Worm (Caenorhabditis elegans): Measurements from ENCODE around the gene mrps-17.

mrps-17 gene

DNA sequence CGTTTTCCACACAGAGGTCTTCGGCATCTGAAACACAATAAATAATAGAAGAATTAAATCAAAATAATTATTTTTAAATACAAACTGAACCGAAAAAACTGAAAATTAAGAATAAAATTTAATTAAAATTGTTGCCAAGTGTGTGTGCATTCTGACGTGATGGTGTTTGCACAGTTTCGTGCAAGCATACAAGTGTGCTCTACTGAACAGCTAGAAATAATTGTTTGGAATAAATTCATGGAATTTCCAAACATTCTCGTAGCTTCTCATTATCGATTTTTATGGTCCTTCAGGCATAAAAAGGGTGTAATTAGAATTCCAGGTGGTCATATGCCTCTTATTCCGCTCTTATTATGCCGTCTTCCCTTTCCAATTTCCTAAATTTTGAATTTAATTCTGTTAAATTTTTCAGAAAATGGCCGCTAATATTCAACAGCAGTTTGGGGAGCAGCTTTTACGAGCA is at the start of gene mrps-17, which contains the start of gene txdc-9 (continued):
- TF ChIP-seq lsl-1 (GFP tag; optimal IDR thresholded peaks at IDR 0.05) (peak; percentile 48), tbp1 (GFP tag; optimal IDR thresholded peaks at IDR 0.05) (peak; percentile 53), hrde-1 (tag; optimal IDR thresholded peaks at IDR 0.05; ENCODE audit: borderline replicate concordance) (no peak), akir-1 (GFP tag; optimal IDR thresholded peaks at IDR 0.05) (no peak), madf-10 (tag; optimal IDR thresholded peaks at IDR 0.05) (no peak), ceh-27 (GFP tag; optimal IDR thresholded peaks at IDR 0.05) (peak; percentile 55), F33H1.4 (GFP tag; IDR thresholded peaks at IDR 0.05) (peak; percentile 41; the same call in 1 of the 2 replicates), C17E4.6 (GFP tag; IDR thresholded peaks at IDR 0.05) (no peak), snpc-4 (GFP tag; optimal IDR thresholded peaks at IDR 0.05) (no peak), snpc-4 (tag; optimal IDR thresholded peaks at IDR 0.05) (peak in 1 of 4 experiments; percentile 35), hlh-12 (tag; optimal IDR thresholded peaks at IDR 0.05) (no peak)

DNA sequence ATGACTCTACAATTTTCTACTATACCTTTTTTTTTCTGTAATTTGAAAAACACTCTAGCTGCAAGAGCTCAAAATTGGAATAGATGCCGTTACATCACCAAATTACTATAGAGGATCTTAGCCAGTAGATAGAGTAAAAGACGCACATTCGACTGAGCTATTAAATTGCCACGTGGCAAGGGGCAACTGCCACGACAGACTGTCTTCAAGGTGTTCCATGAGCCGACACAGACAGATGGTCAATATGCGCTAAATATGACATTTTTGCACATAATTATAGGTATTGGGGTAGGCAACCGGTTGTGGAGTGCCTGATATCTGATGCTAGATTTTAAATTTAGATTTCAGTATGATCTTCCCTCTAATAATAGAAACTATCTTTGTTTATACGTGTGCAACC is 47.8 kb upstream of the mrps-17 start:
- TF ChIP-seq mel-28 (tag; optimal IDR thresholded peaks at IDR 0.05; ENCODE audit: borderline replicate concordance) = no peak
- no peak for TF ChIP-seq tlf-1 (GFP tag; optimal IDR thresholded peaks at IDR 0.05)
- no peak for TF ChIP-seq Y53G8AR.9 (GFP tag; conservative IDR thresholded peaks at IDR 0.05)
- no peak for TF ChIP-seq rec-8 (tag; optimal IDR thresholded peaks at IDR 0.05)
- no peak for TF ChIP-seq xnd-1 (tag; optimal IDR thresholded peaks at IDR 0.05)
- no peak for TF ChIP-seq ztf-26 (tag; optimal IDR thresholded peaks at IDR 0.05)
- TF ChIP-seq ZK185.1 (tag; optimal IDR thresholded peaks at IDR 0.05; ENCODE audit: poor library complexity, severe bottlenecking) = no peak
- no peak for TF ChIP-seq dox-1 (GFP tag; IDR thresholded peaks at IDR 0.05)
- TF ChIP-seq repo-1 (tag; optimal IDR thresholded peaks at IDR 0.05) = no peak
- no peak for TF ChIP-seq F55B11.4 (tag; optimal IDR thresholded peaks at IDR 0.05; ENCODE audit: borderline replicate concordance, insufficient read depth)
- TF ChIP-seq F23B12.7 (tag; optimal IDR thresholded peaks at IDR 0.05; ENCODE audit: insufficient read depth) = no peak
- no peak for TF ChIP-seq dpl-1 (GFP tag; optimal IDR thresholded peaks at IDR 0.05)
- no peak for TF ChIP-seq nfyb-1 (GFP tag; IDR thresholded peaks at IDR 0.05)
- TF ChIP-seq zfh-2 (GFP tag; conservative IDR thresholded peaks at IDR 0.05) = no peak
- no peak for TF ChIP-seq sdz-38 (tag; optimal IDR thresholded peaks at IDR 0.05)
- no peak for TF ChIP-seq madf-3 (GFP tag; IDR thresholded peaks at IDR 0.05)
- no peak for TF ChIP-seq attf-5 (GFP tag; optimal IDR thresholded peaks at IDR 0.05)

DNA sequence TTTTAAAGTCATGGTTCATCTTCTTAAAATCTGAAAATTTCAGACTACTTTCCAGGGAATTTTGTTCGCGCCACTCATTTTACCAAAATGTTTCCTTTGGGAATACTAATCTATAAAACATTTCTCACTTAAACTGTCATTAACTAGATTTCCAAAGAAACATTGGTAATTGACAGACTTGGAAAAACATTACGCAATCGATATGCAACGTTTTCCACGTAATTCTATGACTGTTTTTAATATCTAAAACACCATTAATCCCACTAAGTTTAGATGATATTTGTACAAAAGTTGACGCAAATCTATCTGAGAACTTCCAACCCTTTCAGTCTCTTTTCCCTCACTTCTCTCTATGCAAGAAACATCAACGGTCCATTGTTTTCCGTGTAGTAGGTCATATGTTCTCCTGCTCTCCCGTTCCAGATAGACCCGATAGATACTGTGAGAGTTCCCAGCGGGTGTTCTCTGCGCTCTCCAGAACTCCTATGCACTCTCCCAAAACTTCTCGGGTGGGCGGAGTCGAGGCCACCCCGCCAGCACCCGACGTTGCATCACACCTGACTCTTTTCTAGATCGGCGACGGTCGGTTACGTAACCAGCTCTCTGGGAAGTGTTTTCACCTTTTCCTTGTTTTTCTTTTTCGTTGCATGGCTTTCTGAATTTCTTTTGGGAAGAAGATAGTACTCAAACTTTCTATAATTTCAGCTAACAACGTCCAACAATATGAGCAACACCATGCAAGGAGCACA is 46.8 kb upstream of the mrps-17 start, which contains the start of gene zip-8:
Gene zip-8 (plus strand): TSS at position 700 of the 749 bp plus-strand sequence.
- TF ChIP-seq lir-1 (GFP tag; conservative IDR thresholded peaks at IDR 0.05) (no peak), unc-62 (GFP tag; optimal IDR thresholded peaks at IDR 0.05) (no peak), C06A6.2 (GFP tag; conservative IDR thresholded peaks at IDR 0.05) (no peak), aptf-3 (GFP tag; IDR thresholded peaks at IDR 0.05) (no peak), F33H1.4 (GFP tag; IDR thresholded peaks at IDR 0.05) (no peak), bed-1 (GFP tag; IDR thresholded peaks at IDR 0.05) (no peak)

DNA sequence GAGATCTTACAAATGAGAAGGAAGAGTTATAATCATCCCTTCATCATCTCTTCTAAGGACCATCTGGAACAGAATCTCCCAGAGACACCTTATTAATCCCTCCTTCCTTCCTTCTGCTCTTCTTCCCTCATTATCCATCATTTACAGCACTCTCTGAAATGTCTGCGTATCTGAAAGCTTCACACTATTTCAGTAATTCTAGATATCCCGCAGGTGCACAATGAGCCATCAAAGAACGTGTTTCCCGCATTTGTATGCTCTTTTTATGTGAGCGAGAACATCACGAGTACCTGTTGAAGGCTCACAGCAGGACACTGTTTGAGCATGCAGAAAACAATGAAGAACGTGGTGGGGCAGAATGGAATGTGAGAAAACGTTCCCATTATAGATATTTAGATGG is 44.8 kb upstream of the mrps-17 start:
- TF ChIP-seq Y53G8AR.9 (GFP tag; conservative IDR thresholded peaks at IDR 0.05) (no peak), dpff-1 (tag; optimal IDR thresholded peaks at IDR 0.05) (no peak), ztf-6 (GFP tag; IDR thresholded peaks at IDR 0.05) (no peak), let-526 (GFP tag; IDR thresholded peaks at IDR 0.05) (no peak), ZK185.1 (tag; optimal IDR thresholded peaks at IDR 0.05; ENCODE audit: poor library complexity, severe bottlenecking) (no peak), hrde-1 (tag; optimal IDR thresholded peaks at IDR 0.05; ENCODE audit: borderline replicate concordance) (no peak), ztf-18 (tag; optimal IDR thresholded peaks at IDR 0.05) (no peak), aptf-3 (GFP tag; IDR thresholded peaks at IDR 0.05) (no peak), nfyb-1 (GFP tag; IDR thresholded peaks at IDR 0.05) (no peak), mel-28 (tag; optimal IDR thresholded peaks at IDR 0.05; ENCODE audit: borderline replicate concordance) (no peak), ceh-58 (GFP tag; IDR thresholded peaks at IDR 0.05) (no peak)

Data from whole organism, young adult.